Fruit fly (Drosophila melanogaster) whole organism: ENCODE data around the gene eg.

Experiments used
- CG8478 ChIP-seq: fragments of >200 bp; optimal IDR thresholded peaks from 2 replicates; lab custom pipeline; 2018; ENCODE audit warnings: inconsistent platforms
- Dll ChIP-seq: fragments of >200 bp; optimal IDR thresholded peaks from 2 replicates; lab custom pipeline; 2017
- EcR ChIP-seq, 2 experiments: fragments of >200 bp; optimal IDR thresholded peaks; 2 replicates each; lab custom pipeline; 2017; ENCODE audit warnings: missing biosample characterization in 2 of 2, missing genetic modification characterization in 2 of 2, missing genetic modification reagents in 2 of 2
- pan ChIP-seq: fragments of >200 bp; optimal IDR thresholded peaks from 2 replicates; lab custom pipeline; 2017
- psq ChIP-seq: fragments of >200 bp; optimal IDR thresholded peaks from 2 replicates; lab custom pipeline; 2017
- usp ChIP-seq: fragments of >200 bp; optimal IDR thresholded peaks from 2 replicates; lab custom pipeline; 2017; ENCODE audit warnings: missing biosample characterization, missing genetic modification characterization, mixed read lengths

Gene eg

dm6 chr3L:21823236-21823635, 14.7 kb downstream of the eg start, which contains the start of gene CG7407:
Gene CG7407 (plus strand): TSS chr3L:21823461.
- TF ChIP-seq pan (lab: Kevin White, UChicago), result no peak
- no peak for TF ChIP-seq psq (lab: Kevin White, UChicago)
- TF ChIP-seq usp (GFP tag; lab: Kevin White, UChicago), result no peak
- no peak for TF ChIP-seq EcR (GFP tag; optimal IDR thresholded peaks at IDR 0.05; lab: Kevin White, UChicago)
- TF ChIP-seq CG8478 (lab: Kevin White, UChicago), result no peak
- TF ChIP-seq Dll (lab: Kevin White, UChicago), result no peak

DNA sequence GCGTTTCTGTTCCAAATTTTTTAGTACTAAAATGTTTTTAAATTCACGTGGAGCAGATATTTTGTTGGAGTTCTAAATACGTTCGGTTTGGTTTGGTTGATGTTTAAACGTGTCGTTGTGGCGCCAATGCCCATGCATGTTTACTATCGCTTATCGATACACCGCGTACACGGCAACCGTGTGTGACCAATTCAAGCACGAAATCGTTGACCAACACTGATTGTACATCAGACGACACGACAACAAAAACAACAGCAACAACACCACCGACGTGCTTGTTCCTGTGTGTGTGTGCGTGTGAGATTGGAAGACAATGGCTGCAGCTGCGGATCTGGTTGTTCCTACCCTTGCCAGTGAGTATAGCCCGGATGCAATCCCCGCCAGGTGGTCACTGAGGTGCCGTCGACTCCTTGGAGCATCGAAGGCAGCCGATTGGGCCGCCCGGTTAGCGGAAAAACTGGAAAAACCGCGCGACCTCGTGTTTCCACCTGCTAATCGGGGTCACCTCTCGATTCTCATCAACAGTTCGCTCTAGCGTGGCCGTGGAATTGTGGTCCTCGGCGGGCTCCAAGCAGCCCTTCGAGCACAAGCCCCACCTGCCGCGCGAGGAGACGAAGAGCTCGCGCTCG, 16.3 kb downstream of the eg start, which contains the start of gene eIF2A:
eIF2A (plus strand) TSS at position 16 of the 629 bp plus-strand sequence.
- TF ChIP-seq usp (GFP tag; lab: Kevin White, UChicago), result no peak
- TF ChIP-seq CG8478 (lab: Kevin White, UChicago), result no peak
- TF ChIP-seq EcR (GFP tag; optimal IDR thresholded peaks at IDR 0.05; lab: Kevin White, UChicago), result no peak
- TF ChIP-seq Dll (lab: Kevin White, UChicago), result no peak
- no peak for TF ChIP-seq psq (lab: Kevin White, UChicago)
- TF ChIP-seq pan (lab: Kevin White, UChicago), result no peak

dm6 chr3L:21827130-21827529, 18.6 kb downstream of the eg start:
- TF ChIP-seq CG8478 (lab: Kevin White, UChicago) (no peak), usp (GFP tag; lab: Kevin White, UChicago) (no peak), pan (lab: Kevin White, UChicago) (no peak), Dll (lab: Kevin White, UChicago) (no peak), EcR (GFP tag; optimal IDR thresholded peaks at IDR 0.05; lab: Kevin White, UChicago) (no peak), psq (lab: Kevin White, UChicago) (no peak)

DNA sequence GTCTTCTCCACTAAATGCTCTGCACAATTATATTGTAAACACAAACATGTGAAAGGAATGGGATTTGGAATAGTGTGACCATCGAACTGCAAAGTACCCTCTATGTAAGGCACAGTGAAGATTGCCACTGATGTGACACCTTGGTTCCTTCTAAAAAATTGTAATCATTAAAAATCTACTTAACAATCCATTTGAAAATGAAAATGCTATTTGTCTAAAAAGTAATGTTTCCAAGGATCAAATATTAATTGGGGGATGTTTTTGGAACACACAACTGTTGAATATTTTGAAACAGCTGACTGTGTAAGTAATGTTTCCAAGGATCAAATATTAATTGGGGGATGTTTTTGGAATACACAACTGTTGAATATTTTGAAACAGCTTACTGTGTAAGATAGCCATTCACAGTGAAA, 19.7 kb downstream of the eg start, which contains the start of gene CG32448:
CG32448 (minus strand) TSS at position 304 of the 413 bp plus-strand sequence.
- no peak for TF ChIP-seq CG8478 (lab: Kevin White, UChicago)
- TF ChIP-seq EcR (GFP tag; optimal IDR thresholded peaks at IDR 0.05; lab: Kevin White, UChicago), result no peak
- TF ChIP-seq pan (lab: Kevin White, UChicago), result no peak
- no peak for TF ChIP-seq Dll (lab: Kevin White, UChicago)
- TF ChIP-seq usp (GFP tag; lab: Kevin White, UChicago), result no peak
- TF ChIP-seq psq (lab: Kevin White, UChicago), result no peak

DNA sequence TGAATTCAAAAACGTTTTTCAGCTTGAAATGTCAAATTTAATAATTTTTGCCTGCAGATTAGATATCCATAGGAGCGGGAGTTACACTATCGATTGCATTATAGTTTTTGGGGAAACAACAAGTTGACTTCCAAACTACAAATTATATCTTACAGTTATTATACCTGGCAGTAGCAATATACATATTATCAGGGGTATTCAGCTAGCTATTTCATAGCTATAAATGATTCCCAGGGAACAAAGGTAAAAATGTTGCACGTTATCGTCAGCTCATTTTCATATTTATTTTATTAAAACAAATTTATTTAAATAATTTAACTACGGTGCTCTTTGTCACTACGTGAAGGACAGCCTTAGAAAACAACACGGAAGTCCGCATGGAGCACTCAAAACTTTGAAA, 21.6 kb downstream of the eg start:
- TF ChIP-seq psq (lab: Kevin White, UChicago), result no peak
- TF ChIP-seq EcR (GFP tag; optimal IDR thresholded peaks at IDR 0.05; lab: Kevin White, UChicago), result no peak
- no peak for TF ChIP-seq pan (lab: Kevin White, UChicago)
- TF ChIP-seq Dll (lab: Kevin White, UChicago), result no peak
- TF ChIP-seq usp (GFP tag; lab: Kevin White, UChicago), result no peak
- TF ChIP-seq CG8478 (lab: Kevin White, UChicago), result no peak

DNA sequence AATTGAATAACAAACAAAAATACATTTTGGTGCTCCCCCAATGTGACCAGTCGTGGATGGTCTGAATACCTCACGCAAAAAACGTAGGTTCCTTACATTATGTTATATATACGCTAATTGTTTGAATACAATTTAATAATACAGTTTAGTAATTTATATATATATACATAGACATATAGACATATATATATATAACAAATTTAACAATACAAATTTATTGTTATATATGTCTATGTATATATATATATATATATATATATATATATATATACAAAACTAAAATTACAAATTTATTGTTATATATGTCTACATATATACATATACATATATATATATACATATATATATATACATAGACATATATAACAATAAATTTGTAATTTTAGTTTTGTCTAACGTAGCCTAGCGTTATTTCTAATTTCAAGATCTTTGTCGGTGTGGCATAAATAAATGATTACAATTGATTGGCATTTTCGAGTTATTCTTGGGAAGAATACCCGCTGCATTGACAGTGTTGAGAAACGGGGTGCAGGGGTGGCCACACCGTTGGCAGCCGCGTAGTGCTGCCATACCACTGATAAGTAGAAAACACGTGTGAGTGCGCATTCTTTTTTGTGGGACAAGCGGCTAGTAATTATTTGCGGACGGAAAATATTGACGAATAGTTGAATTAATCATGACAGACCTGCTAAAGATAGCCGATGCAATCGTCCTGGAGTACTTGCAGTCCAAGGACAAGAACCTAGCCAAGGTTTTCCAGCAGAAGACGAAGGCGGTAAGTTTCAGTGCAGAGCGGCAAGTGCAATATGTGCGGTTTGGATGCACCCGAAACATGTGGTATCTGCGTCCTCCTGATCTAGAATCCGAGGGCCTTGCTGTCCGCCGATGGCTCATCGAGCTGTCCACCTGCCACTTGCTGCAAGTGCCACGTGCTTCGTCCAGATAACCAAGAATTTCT, 24.0 kb downstream of the eg start, which contains the start of the genes CG7148 and Nopp140:
CG7148 (minus strand) TSS at position 51 of the 958 bp plus-strand sequence.
Nopp140 (plus strand) TSS at position 572 of the 958 bp plus-strand sequence.
- TF ChIP-seq EcR (GFP tag; optimal IDR thresholded peaks at IDR 0.05; lab: Kevin White, UChicago) (no peak), psq (lab: Kevin White, UChicago) (no peak)

dm6 chr3L:21835569-21835968, 27.1 kb downstream of the eg start:
- no peak for TF ChIP-seq psq (lab: Kevin White, UChicago)
- TF ChIP-seq pan (lab: Kevin White, UChicago), result no peak
- TF ChIP-seq usp (GFP tag; lab: Kevin White, UChicago), result no peak
- TF ChIP-seq CG8478 (lab: Kevin White, UChicago), result no peak
- TF ChIP-seq EcR (GFP tag; optimal IDR thresholded peaks at IDR 0.05; lab: Kevin White, UChicago), result no peak
- TF ChIP-seq Dll (lab: Kevin White, UChicago), result no peak

DNA sequence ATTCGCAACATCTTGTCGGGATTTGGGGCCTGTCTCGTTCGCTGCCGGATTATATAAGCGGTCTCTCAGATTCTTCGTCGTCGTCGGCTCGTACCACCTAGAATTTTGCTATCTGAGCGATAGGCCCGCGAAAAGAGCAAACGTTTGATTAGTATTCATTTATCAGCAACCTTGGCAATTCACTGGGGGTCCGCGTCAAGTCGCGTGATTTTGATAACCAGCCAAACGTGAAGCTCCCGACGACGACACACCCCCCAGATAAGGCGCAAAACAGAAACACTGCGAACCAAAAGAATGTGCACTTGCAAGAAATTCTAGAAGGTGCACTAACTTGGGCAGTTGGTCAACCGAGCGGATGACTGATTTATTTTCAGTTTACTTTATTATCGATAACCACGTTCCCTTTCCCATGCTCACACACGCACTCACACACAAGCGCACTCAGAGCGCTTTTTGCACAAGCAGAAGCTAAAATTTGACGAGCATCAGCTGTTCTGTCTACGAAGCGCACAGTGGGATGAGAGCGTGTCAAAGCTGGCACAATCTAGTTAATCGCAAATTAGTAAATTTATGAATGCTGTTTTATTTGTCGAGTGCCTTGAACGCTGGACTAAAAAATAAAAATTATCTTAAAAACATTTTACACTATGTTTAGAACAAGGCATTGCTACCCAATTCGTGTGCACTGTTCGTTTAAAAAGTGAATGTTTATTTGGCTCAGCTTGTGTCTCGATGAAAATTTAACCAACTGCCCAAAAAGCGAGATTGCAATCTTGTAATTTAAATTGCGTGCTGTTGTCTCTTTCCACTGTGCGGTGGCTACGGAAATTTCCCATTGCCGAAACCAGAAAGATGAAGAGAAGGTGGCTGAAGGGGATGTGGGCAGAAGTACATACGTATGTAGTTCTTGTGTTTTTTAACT, 31.5 kb downstream of the eg start:
- TF ChIP-seq EcR (GFP tag; optimal IDR thresholded peaks at IDR 0.05; lab: Kevin White, UChicago) (no peak), Dll (lab: Kevin White, UChicago) (no peak), psq (lab: Kevin White, UChicago) (no peak), usp (GFP tag; lab: Kevin White, UChicago) (no peak), pan (lab: Kevin White, UChicago) (peak; percentile 2)

dm6 chr3L:21840642-21840987, 32.1 kb downstream of the eg start:
- TF ChIP-seq pan (lab: Kevin White, UChicago) (no peak), usp (GFP tag; lab: Kevin White, UChicago) (no peak), psq (lab: Kevin White, UChicago) (no peak), Dll (lab: Kevin White, UChicago) (no peak), CG8478 (lab: Kevin White, UChicago) (no peak)

dm6 chr3L:21841079-21841478, 32.6 kb downstream of the eg start, which contains the start of gene P5CDh1:
Gene P5CDh1 (minus strand): TSS chr3L:21841356.
- TF ChIP-seq usp (GFP tag; lab: Kevin White, UChicago) (no peak), Dll (lab: Kevin White, UChicago) (peak; percentile 36), psq (lab: Kevin White, UChicago) (no peak), pan (lab: Kevin White, UChicago) (no peak)
